Fruit fly (Drosophila melanogaster) whole organism, prepupa: ENCODE measurements around the gene Ctr1A.

Experiments used
- Blimp-1 ChIP-seq: fragments of 200-800 bp; sonication (Bioruptor generic); optimal IDR thresholded peaks from 3 replicates; lab custom pipeline; 2017; ENCODE audit warnings: missing biosample characterization, missing genetic modification characterization, mild to moderate bottlenecking, moderate library complexity, missing genetic modification reagents
- CG10669 ChIP-seq: fragments of 200-800 bp; sonication (Bioruptor generic); optimal IDR thresholded peaks from 3 replicates; lab custom pipeline; 2018; ENCODE audit warnings: missing biosample characterization, mild to moderate bottlenecking, missing genetic modification characterization, moderate library complexity
- CG11294 ChIP-seq: fragments of 200-800 bp; sonication (Bioruptor generic); IDR thresholded peaks from 2 replicates; pipeline ENCODE4 v1.3.6; 2022; ENCODE audit warnings: missing biosample characterization, missing genetic modification characterization
- CG15336 ChIP-seq: fragments of 200-800 bp; sonication (Bioruptor generic); IDR thresholded peaks from 2 replicates; pipeline ENCODE4 v1.3.6; 2022; ENCODE audit warnings: missing biosample characterization, missing genetic modification characterization
- CG1621 ChIP-seq: fragments of 200-800 bp; sonication (Bioruptor generic); optimal IDR thresholded peaks from 3 replicates; lab custom pipeline; 2018; ENCODE audit warnings: missing biosample characterization, mild to moderate bottlenecking, missing genetic modification characterization
- CG16779 ChIP-seq: fragments of 200-800 bp; sonication (Bioruptor generic); optimal IDR thresholded peaks from 3 replicates; lab custom pipeline; 2017; ENCODE audit warnings: missing biosample characterization, mild to moderate bottlenecking, missing genetic modification characterization
- CG3032 ChIP-seq: fragments of 200-800 bp; optimal IDR thresholded peaks from 2 replicates; lab custom pipeline; 2019; ENCODE audit warnings: missing biosample characterization, mild to moderate bottlenecking, missing genetic modification characterization, moderate library complexity
- CG31627 ChIP-seq: fragments of 200-800 bp; sonication (Bioruptor generic); optimal IDR thresholded peaks from 3 replicates; lab custom pipeline; 2016; ENCODE audit warnings: missing biosample characterization, missing genetic modification characterization
- CG34406 ChIP-seq: fragments of 200-800 bp; sonication (Bioruptor generic); optimal IDR thresholded peaks from 3 replicates; lab custom pipeline; 2016; ENCODE audit warnings: missing biosample characterization, missing genetic modification characterization
- CG4318 ChIP-seq: fragments of 200-800 bp; sonication (Bioruptor generic); optimal IDR thresholded peaks from 3 replicates; lab custom pipeline; 2017; ENCODE audit warnings: missing biosample characterization, mild to moderate bottlenecking, missing genetic modification characterization
- CG6163 ChIP-seq: fragments of 200-800 bp; sonication (Bioruptor generic); IDR thresholded peaks from 3 replicates; pipeline ENCODE4 v1.3.6; 2022; ENCODE audit warnings: missing biosample characterization, missing genetic modification characterization
- CG6276 ChIP-seq: fragments of 200-800 bp; sonication (Bioruptor generic); optimal IDR thresholded peaks from 2 replicates; lab custom pipeline; 2017; ENCODE audit warnings: missing biosample characterization, mild to moderate bottlenecking, missing genetic modification characterization
- CG6792 ChIP-seq: fragments of 200-800 bp; sonication (Bioruptor generic); optimal IDR thresholded peaks from 3 replicates; lab custom pipeline; 2016; ENCODE audit warnings: missing biosample characterization, missing genetic modification characterization
- CG6808 ChIP-seq: fragments of 200-800 bp; sonication (Bioruptor generic); optimal IDR thresholded peaks from 3 replicates; lab custom pipeline; 2017; ENCODE audit warnings: missing biosample characterization, missing genetic modification characterization, mild to moderate bottlenecking, moderate library complexity, missing genetic modification reagents
- CG6854 ChIP-seq: fragments of 200-800 bp; sonication (Bioruptor generic); optimal IDR thresholded peaks from 2 replicates; lab custom pipeline; 2017; ENCODE audit warnings: missing biosample characterization, mild to moderate bottlenecking, missing genetic modification characterization
- CG7368 ChIP-seq: fragments of 200-800 bp; sonication (Bioruptor generic); optimal IDR thresholded peaks from 3 replicates; lab custom pipeline; 2016; ENCODE audit warnings: missing biosample characterization, missing genetic modification characterization
- CG8119 ChIP-seq: fragments of 200-800 bp; sonication (Bioruptor generic); IDR thresholded peaks from 3 replicates; pipeline ENCODE4 v1.3.6; 2022; ENCODE audit warnings: missing biosample characterization, missing genetic modification characterization
- Eip75B ChIP-seq: fragments of 200-800 bp; sonication (Bioruptor generic); optimal IDR thresholded peaks from 3 replicates; lab custom pipeline; 2016; ENCODE audit warnings: missing biosample characterization, missing genetic modification characterization
- Eip78C ChIP-seq: fragments of 200-800 bp; sonication (Bioruptor generic); peaks from one replicate; lab custom pipeline; 2016; ENCODE audit warnings: missing biosample characterization, missing genetic modification characterization
- Eip93F ChIP-seq: fragments of 200-800 bp; sonication (Bioruptor generic); optimal IDR thresholded peaks from 2 replicates; lab custom pipeline; 2016; ENCODE audit warnings: missing biosample characterization, mild to moderate bottlenecking, missing genetic modification characterization
- Ets21C ChIP-seq: fragments of 200-800 bp; sonication (Bioruptor generic); optimal IDR thresholded peaks from 3 replicates; lab custom pipeline; 2016; ENCODE audit warnings: missing biosample characterization, missing genetic modification characterization
- Ets96B ChIP-seq: fragments of 200-800 bp; optimal IDR thresholded peaks from 2 replicates; lab custom pipeline; 2019; ENCODE audit warnings: missing biosample characterization, mild to moderate bottlenecking, missing genetic modification characterization, moderate library complexity
- Gug ChIP-seq: fragments of 200-800 bp; sonication (Bioruptor generic); IDR thresholded peaks from 2 replicates; pipeline ENCODE4 v1.3.6; 2022; ENCODE audit warnings: missing biosample characterization, missing genetic modification characterization
- Hr39 ChIP-seq: fragments of 200-800 bp; sonication (Bioruptor generic); optimal IDR thresholded peaks from 2 replicates; lab custom pipeline; 2016; ENCODE audit warnings: missing biosample characterization, missing genetic modification characterization
- Hr4 ChIP-seq: fragments of 200-800 bp; sonication (Bioruptor generic); optimal IDR thresholded peaks from 3 replicates; lab custom pipeline; 2016; ENCODE audit warnings: missing biosample characterization, missing genetic modification characterization
- Lpt ChIP-seq: fragments of 200-800 bp; sonication (Bioruptor generic); optimal IDR thresholded peaks from 3 replicates; lab custom pipeline; 2016; ENCODE audit warnings: missing biosample characterization, missing genetic modification characterization
- Met ChIP-seq: fragments of 200-800 bp; sonication (Bioruptor generic); optimal IDR thresholded peaks from 3 replicates; lab custom pipeline; 2016; ENCODE audit warnings: missing biosample characterization, missing genetic modification characterization
- OdsH ChIP-seq: fragments of 200-800 bp; sonication (Bioruptor generic); optimal IDR thresholded peaks from 3 replicates; lab custom pipeline; 2016; ENCODE audit warnings: missing biosample characterization, missing genetic modification characterization
- Smox ChIP-seq: fragments of 200-800 bp; sonication (Bioruptor generic); optimal IDR thresholded peaks from 3 replicates; lab custom pipeline; 2016; ENCODE audit warnings: missing biosample characterization, missing genetic modification characterization
- achi ChIP-seq: fragments of 200-800 bp; sonication (Bioruptor generic); optimal IDR thresholded peaks from 3 replicates; lab custom pipeline; 2016; ENCODE audit warnings: missing biosample characterization, missing genetic modification characterization
- acj6 ChIP-seq: fragments of 200-800 bp; sonication (Bioruptor generic); optimal IDR thresholded peaks from 3 replicates; lab custom pipeline; 2016; ENCODE audit warnings: missing biosample characterization, missing genetic modification characterization
- cyc ChIP-seq: fragments of 200-800 bp; sonication (Bioruptor generic); optimal IDR thresholded peaks from 3 replicates; lab custom pipeline; 2016; ENCODE audit warnings: missing biosample characterization, missing genetic modification characterization
- dac ChIP-seq: fragments of 200-800 bp; sonication (Bioruptor generic); optimal IDR thresholded peaks from 2 replicates; lab custom pipeline; 2017; ENCODE audit warnings: missing biosample characterization, mild to moderate bottlenecking, missing genetic modification characterization
- dsx ChIP-seq: fragments of 200-800 bp; optimal IDR thresholded peaks from 3 replicates; lab custom pipeline; 2019; ENCODE audit warnings: missing biosample characterization, mild to moderate bottlenecking, missing genetic modification characterization, moderate library complexity; ENCODE audit not compliant: poor library complexity, severe bottlenecking
- eg ChIP-seq: fragments of 200-800 bp; sonication (Bioruptor generic); IDR thresholded peaks from 3 replicates; pipeline ENCODE4 v1.3.6; 2022; ENCODE audit warnings: missing biosample characterization, missing genetic modification characterization
- esn ChIP-seq: fragments of 200-800 bp; sonication (Bioruptor generic); optimal IDR thresholded peaks from 2 replicates; lab custom pipeline; 2016; ENCODE audit warnings: missing biosample characterization, mild to moderate bottlenecking, missing genetic modification characterization, moderate library complexity
- fd59A ChIP-seq: fragments of 200-800 bp; sonication (Bioruptor generic); optimal IDR thresholded peaks from 2 replicates; lab custom pipeline; 2017; ENCODE audit warnings: missing biosample characterization, mild to moderate bottlenecking, missing genetic modification characterization, missing genetic modification reagents
- fd85E ChIP-seq: fragments of 200-800 bp; sonication (Bioruptor generic); optimal IDR thresholded peaks from 3 replicates; lab custom pipeline; 2016; ENCODE audit warnings: missing biosample characterization, missing genetic modification characterization
- lz ChIP-seq: fragments of 200-800 bp; sonication (Bioruptor generic); optimal IDR thresholded peaks from 3 replicates; lab custom pipeline; 2016; ENCODE audit warnings: missing biosample characterization, missing genetic modification characterization
- net ChIP-seq: fragments of 200-800 bp; sonication (Bioruptor generic); optimal IDR thresholded peaks from 3 replicates; lab custom pipeline; 2016; ENCODE audit warnings: missing biosample characterization, missing genetic modification characterization
- pdm3 ChIP-seq: fragments of 200-800 bp; sonication (Bioruptor generic); optimal IDR thresholded peaks from 3 replicates; lab custom pipeline; 2016; ENCODE audit warnings: missing biosample characterization, missing genetic modification characterization
- salr ChIP-seq, 2 experiments: fragments of 200-800 bp; sonication (Bioruptor generic); optimal IDR thresholded peaks; 3 replicates each; lab custom pipeline; 2016 to 2018; ENCODE audit warnings: missing biosample characterization in 2 of 2, missing genetic modification characterization in 2 of 2, mild to moderate bottlenecking in 1 of 2
- spab ChIP-seq: fragments of 200-800 bp; sonication (Bioruptor generic); optimal IDR thresholded peaks from 2 replicates; lab custom pipeline; 2017; ENCODE audit warnings: missing biosample characterization, mild to moderate bottlenecking, missing genetic modification characterization, missing genetic modification reagents
- ss ChIP-seq, 2 experiments: fragments of 200-800 bp; sonication (Bioruptor generic); optimal IDR thresholded peaks; 2 replicates in 1 of 2; 3 replicates in 1 of 2; lab custom pipeline; 2017 to 2018; ENCODE audit warnings: mild to moderate bottlenecking in 2 of 2, missing biosample characterization in 2 of 2, missing genetic modification characterization in 2 of 2, moderate library complexity in 1 of 2
- svp ChIP-seq: fragments of 200-800 bp; sonication (Bioruptor generic); peaks from one replicate; lab custom pipeline; 2016; ENCODE audit warnings: missing biosample characterization, missing genetic modification characterization
- topi ChIP-seq: fragments of 200-800 bp; sonication (Bioruptor generic); optimal IDR thresholded peaks from 3 replicates; lab custom pipeline; 2016; ENCODE audit warnings: missing biosample characterization, missing genetic modification characterization

Gene Ctr1A

DNA sequence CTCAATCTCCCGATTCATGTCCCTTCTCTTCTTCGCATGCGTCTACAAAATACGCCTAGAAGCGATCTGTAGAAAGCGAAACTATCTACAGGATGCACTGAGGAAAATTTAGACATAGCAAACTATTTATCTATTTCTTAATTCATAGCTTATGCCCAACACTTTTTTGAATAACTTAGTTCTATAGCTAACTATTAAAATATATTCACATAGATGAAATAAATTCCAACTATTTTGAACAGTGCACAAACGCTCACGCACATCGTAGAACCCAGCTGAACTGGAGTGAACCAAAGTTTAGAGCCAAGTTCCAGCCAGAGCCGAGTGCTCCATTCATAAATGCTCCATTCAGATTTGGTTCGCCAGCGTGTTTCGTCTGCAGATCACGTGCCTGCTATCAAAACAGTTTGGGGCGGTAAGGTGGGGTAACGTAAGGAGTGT is 39.9 kb upstream of the Ctr1A start (continued):
- TF ChIP-seq Smox (GFP tag; lab: Kevin White, UChicago) (no peak), Eip75B (GFP tag; lab: Kevin White, UChicago) (peak; percentile 74), OdsH (peak; percentile 47), svp (GFP tag; lab: Kevin White, UChicago) (no peak), pdm3 (GFP tag; lab: Kevin White, UChicago) (peak; percentile 48), lz (no peak), CG31627 (GFP tag; lab: Kevin White, UChicago) (no peak), acj6 (GFP tag; lab: Kevin White, UChicago) (peak; percentile 40), Ets96B (peak; percentile 74), ss (GFP tag; optimal IDR thresholded peaks at IDR 0.05; lab: Kevin White, UChicago) (peak; percentile 73 to 86), CG6808 (GFP tag; lab: Kevin White, UChicago) (peak; percentile 77)

DNA sequence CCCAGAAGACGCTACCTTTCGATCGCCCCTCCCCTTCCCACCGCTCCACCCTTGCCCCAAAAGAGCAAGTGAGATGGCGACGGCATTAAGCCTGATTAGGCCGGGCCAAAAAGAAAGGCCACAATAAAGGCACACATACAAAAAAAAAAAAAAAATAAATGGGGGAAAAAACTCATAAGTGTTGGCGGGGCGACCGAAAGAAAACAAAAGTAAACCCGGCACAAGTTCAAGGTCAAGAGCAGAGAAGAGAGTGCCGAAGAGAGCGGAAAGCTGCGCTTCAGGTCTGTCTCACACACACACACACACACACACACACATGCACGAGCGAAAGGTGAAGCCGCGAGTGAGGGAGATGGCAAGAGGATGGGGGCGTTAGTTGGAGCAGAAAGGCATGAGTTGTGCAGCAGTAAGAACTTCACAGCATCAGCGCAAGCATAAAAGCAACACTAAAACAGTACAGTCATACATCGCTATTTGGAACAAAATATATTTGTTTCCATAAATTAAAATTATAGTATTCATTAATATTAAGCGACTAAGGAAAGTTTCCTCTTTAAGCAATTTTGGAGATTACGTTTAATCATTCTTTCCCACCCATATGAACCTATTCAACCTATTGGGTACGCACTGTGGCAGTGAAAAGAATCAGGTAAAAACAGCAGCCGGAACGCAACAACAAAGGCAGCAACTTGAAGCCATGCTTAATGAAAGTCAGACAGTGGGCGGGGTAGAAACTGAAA is 37.3 kb upstream of the Ctr1A start:
- 0 out of 2 replicates have a peak, but pooled peaks have one; percentile 37 for TF ChIP-seq CG11294 (GFP tag; lab: Robert Waterston, UW)
- TF ChIP-seq Ets96B = peak; percentile 63
- peak; percentile 93 for TF ChIP-seq Blimp-1
- peak; percentile 38 for TF ChIP-seq Ets21C
- TF ChIP-seq Eip93F (GFP tag; lab: Kevin White, UChicago) = peak; percentile 2
- TF ChIP-seq svp (GFP tag; lab: Kevin White, UChicago) = peak; percentile 87
- peak; percentile 40 for TF ChIP-seq net (GFP tag; lab: Kevin White, UChicago)
- peak; percentile 47 to 78 for TF ChIP-seq ss (GFP tag; optimal IDR thresholded peaks at IDR 0.05; lab: Kevin White, UChicago)
- peak; percentile 56 for TF ChIP-seq lz
- peak; percentile 44 for TF ChIP-seq CG10669 (GFP tag; lab: Kevin White, UChicago)
- TF ChIP-seq Hr4 (GFP tag; lab: Kevin White, UChicago) = peak; percentile 10
- TF ChIP-seq CG16779 (tag; lab: Kevin White, UChicago) = no peak
- TF ChIP-seq Eip78C (GFP tag; lab: Kevin White, UChicago) = peak; percentile 92
- TF ChIP-seq achi (GFP tag; lab: Kevin White, UChicago) = peak; percentile 68
- TF ChIP-seq eg = peak; percentile 69; the same call in 2 of the 3 replicates
- peak; percentile 59 for TF ChIP-seq pdm3 (GFP tag; lab: Kevin White, UChicago)
- TF ChIP-seq acj6 (GFP tag; lab: Kevin White, UChicago) = peak; percentile 70
- TF ChIP-seq Smox (GFP tag; lab: Kevin White, UChicago) = peak; percentile 67
- no peak for TF ChIP-seq CG7368
- TF ChIP-seq dsx (GFP tag; lab: Kevin White, UChicago) = peak; percentile 80
- peak; percentile 78; the same call in 2 of the 3 replicates for TF ChIP-seq CG6163 (GFP tag; lab: Robert Waterston, UW)
- peak; percentile 12 for TF ChIP-seq fd59A
- TF ChIP-seq Gug (GFP tag; lab: Robert Waterston, UW) = peak; percentile 50
- TF ChIP-seq Met (GFP tag; lab: Kevin White, UChicago) = peak; percentile 74
- TF ChIP-seq Lpt (GFP tag; lab: Kevin White, UChicago) = peak; percentile 30
- peak; percentile 54 for TF ChIP-seq topi (GFP tag; lab: Kevin White, UChicago)
- TF ChIP-seq esn (GFP tag; lab: Kevin White, UChicago) = peak; percentile 75
- peak; percentile 36 for TF ChIP-seq Eip75B (GFP tag; lab: Kevin White, UChicago)
- TF ChIP-seq CG1621 (tag; lab: Kevin White, UChicago) = peak; percentile 29
- no peak for TF ChIP-seq CG6854 (GFP tag; lab: Kevin White, UChicago)
- peak; percentile 68 for TF ChIP-seq CG15336 (GFP tag; lab: Robert Waterston, UW)
- TF ChIP-seq Hr39 (GFP tag; lab: Kevin White, UChicago) = peak; percentile 47
- peak; percentile 55 for TF ChIP-seq CG6792 (GFP tag; lab: Kevin White, UChicago)
- peak; percentile 46 for TF ChIP-seq cyc
- TF ChIP-seq CG3032 (tag; lab: Kevin White, UChicago) = peak; percentile 73
- TF ChIP-seq CG4318 (GFP tag; lab: Kevin White, UChicago) = no peak
- no peak for TF ChIP-seq fd85E (GFP tag; lab: Kevin White, UChicago)
- peak; percentile 15 for TF ChIP-seq CG6276
- peak; percentile 57; the same call in 2 of the 3 replicates for TF ChIP-seq CG8119 (GFP tag; lab: Robert Waterston, UW)
- TF ChIP-seq CG34406 (GFP tag; lab: Kevin White, UChicago) = peak; percentile 7
- peak; percentile 22 for TF ChIP-seq spab
- TF ChIP-seq CG6808 (GFP tag; lab: Kevin White, UChicago) = peak; percentile 49
- peak; percentile 11 to 19 for TF ChIP-seq salr (GFP tag; optimal IDR thresholded peaks at IDR 0.05; lab: Kevin White, UChicago)
- no peak for TF ChIP-seq dac (GFP tag; lab: Kevin White, UChicago)
